Worm (Caenorhabditis elegans): Measurements from ENCODE around the gene Y6E2A.7.

DNA sequence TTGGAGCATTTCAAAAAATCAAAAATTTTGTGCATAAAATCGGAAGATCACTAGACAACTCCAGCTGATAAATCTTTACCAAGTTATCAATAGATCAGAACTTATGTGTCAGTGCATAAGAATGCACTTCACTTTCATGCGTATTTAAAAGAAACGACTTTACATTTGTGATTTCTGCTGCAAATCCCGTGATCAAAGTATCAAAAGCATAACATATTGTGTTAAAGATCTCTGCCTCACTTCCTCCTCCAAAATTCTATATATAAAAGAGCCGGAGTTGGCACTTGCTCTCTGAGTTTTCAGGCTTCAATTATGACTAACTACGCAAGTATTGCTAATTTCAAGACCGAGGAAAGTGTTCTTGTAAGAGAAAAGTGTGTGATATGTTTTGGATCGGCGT, 26.0 kb upstream of the Y6E2A.7 start, which contains the start of gene nhr-198:
- no peak for TF ChIP-seq him-1 (tag; optimal IDR thresholded peaks at IDR 0.05)
- no peak for TF ChIP-seq dao-5 (tag; optimal IDR thresholded peaks at IDR 0.05)
- no peak for TF ChIP-seq W03F9.2 (tag; optimal IDR thresholded peaks at IDR 0.05)

Measured in whole organism, L4/young adult.